Fruit fly (Drosophila melanogaster): Measurements from ENCODE around the gene CG2186.
A peak's percentile ranks its signal among the peaks of the same experiment; 100 is the strongest.

CG2186 gene

DNA sequence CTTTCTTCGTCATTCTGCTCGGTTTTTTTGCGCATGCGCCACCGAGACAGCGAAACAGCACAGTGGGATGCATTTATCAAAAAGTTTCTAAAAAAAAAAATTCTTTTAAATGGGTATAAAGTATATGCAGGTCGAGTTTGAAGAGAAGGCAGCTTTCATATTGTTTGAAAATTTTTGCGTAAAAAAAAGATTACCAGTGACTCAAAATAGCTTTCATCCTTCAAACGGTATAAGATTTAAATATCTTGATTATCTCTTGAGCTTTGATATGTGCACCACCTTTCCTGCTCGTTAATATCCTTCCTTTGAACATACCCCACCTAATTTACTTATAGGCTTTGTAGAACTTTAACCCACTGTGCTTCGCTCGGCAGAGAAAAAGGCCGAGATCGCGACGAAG, 47.6 kb downstream of the CG2186 start (continued):
- TF ChIP-seq CG13775 (GFP tag; optimal IDR thresholded peaks at IDR 0.05) (peak; percentile 64), lab (GFP tag; optimal IDR thresholded peaks at IDR 0.05) (peak; percentile 61), CG10565 (GFP tag; optimal IDR thresholded peaks at IDR 0.05) (no peak), CG32772 (GFP tag; IDR thresholded peaks at IDR 0.05) (0 out of 2 replicates have a peak, but pooled peaks have one; percentile 5), Side (GFP tag; optimal IDR thresholded peaks at IDR 0.05) (peak; percentile 39), dati (GFP tag; IDR thresholded peaks at IDR 0.05) (no peak), CG4707 (GFP tag; optimal IDR thresholded peaks at IDR 0.05) (peak; percentile 68), ems (GFP tag; optimal IDR thresholded peaks at IDR 0.05) (peak; percentile 53), CG11695 (GFP tag; IDR thresholded peaks at IDR 0.05) (peak; percentile 66), maf-S (GFP tag; optimal IDR thresholded peaks at IDR 0.05) (peak; percentile 42), Atf-2 (GFP tag; optimal IDR thresholded peaks at IDR 0.05) (peak; percentile 66), ATbp (GFP tag; optimal IDR thresholded peaks at IDR 0.05) (peak; percentile 64), Adf1 (GFP tag; IDR thresholded peaks at IDR 0.05) (no peak), danr (GFP tag; IDR thresholded peaks at IDR 0.05) (peak; percentile 19; the same call in 1 of the 2 replicates), Neu2 (GFP tag; optimal IDR thresholded peaks at IDR 0.05; ENCODE audit: borderline replicate concordance) (no peak), Lhr (GFP tag; optimal IDR thresholded peaks at IDR 0.05) (peak; percentile 28), CG14710 (tag; optimal IDR thresholded peaks at IDR 0.05) (peak; percentile 64), HLHmδ (GFP tag; optimal IDR thresholded peaks at IDR 0.05) (no peak), nerfin-1 (tag; optimal IDR thresholded peaks at IDR 0.05) (peak; percentile 54), zf30C (GFP tag; optimal IDR thresholded peaks at IDR 0.05) (no peak), CG14965 (GFP tag; optimal IDR thresholded peaks at IDR 0.05; ENCODE audit: borderline replicate concordance) (peak; percentile 36), CG7963 (GFP tag; IDR thresholded peaks at IDR 0.05; ENCODE audit: partially characterized antibody) (no peak), stc (GFP tag; IDR thresholded peaks at IDR 0.05) (peak; percentile 16; the same call in 1 of the 2 replicates), CG14667 (GFP tag; IDR thresholded peaks at IDR 0.05) (no peak), sens-2 (GFP tag; IDR thresholded peaks at IDR 0.05) (0 out of 2 replicates have a peak, but pooled peaks have one; percentile 33), fu2 (GFP tag; optimal IDR thresholded peaks at IDR 0.05) (peak; percentile 6), BtbVII (GFP tag; optimal IDR thresholded peaks at IDR 0.05) (peak; percentile 54), CG12155 (GFP tag; optimal IDR thresholded peaks at IDR 0.05) (peak; percentile 16), dysf (GFP tag; IDR thresholded peaks at IDR 0.05) (peak; percentile 63; the same call in 2 of the 3 replicates), CG33557 (GFP tag; optimal IDR thresholded peaks at IDR 0.05) (peak; percentile 50), pros (GFP tag; optimal IDR thresholded peaks at IDR 0.05) (peak; percentile 5), pita (GFP tag; optimal IDR thresholded peaks at IDR 0.05) (no peak), ken (GFP tag; IDR thresholded peaks at IDR 0.05) (0 out of 3 replicates have a peak, but pooled peaks have one; percentile 51), Kr (GFP tag; optimal IDR thresholded peaks at IDR 0.05) (no peak), mirr (GFP tag; optimal IDR thresholded peaks at IDR 0.05) (no peak), bcd (GFP tag; optimal IDR thresholded peaks at IDR 0.05) (peak; percentile 67), ewg (GFP tag; optimal IDR thresholded peaks at IDR 0.05) (peak; percentile 65), dmrt11E (tag; optimal IDR thresholded peaks at IDR 0.05) (peak; percentile 80), otp (GFP tag; IDR thresholded peaks at IDR 0.05) (0 out of 3 replicates have a peak, but pooled peaks have one; percentile 9), oc (tag; optimal IDR thresholded peaks at IDR 0.05) (peak; percentile 35), exex (tag; optimal IDR thresholded peaks at IDR 0.05) (no peak), CG1024 (GFP tag; IDR thresholded peaks at IDR 0.05) (0 out of 2 replicates have a peak, but pooled peaks have one; percentile 31), CG7928 (GFP tag; optimal IDR thresholded peaks at IDR 0.05) (no peak), ash1 (GFP tag; optimal IDR thresholded peaks at IDR 0.05) (no peak), Vsx1 (GFP tag; optimal IDR thresholded peaks at IDR 0.05) (peak; percentile 13), cad (GFP tag; optimal IDR thresholded peaks at IDR 0.05) (no peak), ase (GFP tag; IDR thresholded peaks at IDR 0.05) (no peak), H15 (GFP tag; IDR thresholded peaks at IDR 0.05) (0 out of 3 replicates have a peak, but pooled peaks have one; percentile 27), ttk (GFP tag; IDR thresholded peaks at IDR 0.05) (0 out of 2 replicates have a peak, but pooled peaks have one; percentile 18), jumu (GFP tag; optimal IDR thresholded peaks at IDR 0.05) (peak; percentile 62)

Measured in whole organism, embryonic.